Worm (Caenorhabditis elegans): ENCODE results near the gene T10D4.6.

DNA sequence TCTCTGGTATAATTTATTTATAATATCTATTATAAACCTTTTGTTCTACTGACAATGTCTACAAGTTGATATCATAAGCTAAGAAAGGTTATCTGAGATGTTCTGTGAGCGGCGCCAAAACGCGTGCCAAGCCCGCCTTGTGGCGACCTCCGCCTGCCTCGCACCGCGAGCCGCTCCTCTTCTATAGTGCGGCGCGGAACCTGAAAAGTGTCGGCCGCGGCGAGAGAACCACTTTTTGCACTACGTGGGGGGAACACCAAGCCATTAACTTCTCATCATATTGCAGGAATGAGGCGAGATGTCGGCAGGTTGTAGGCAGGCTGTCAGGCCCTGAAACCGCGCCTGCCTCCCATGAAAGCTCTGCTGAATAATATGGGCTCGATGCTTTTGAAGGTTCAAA, 5.8 kb upstream of the T10D4.6 start:
- TF ChIP-seq R02D3.7 (tag; optimal IDR thresholded peaks at IDR 0.05) (no peak), unc-62 (GFP tag; optimal IDR thresholded peaks at IDR 0.05) (no peak), nhr-25 (tag; optimal IDR thresholded peaks at IDR 0.05) (no peak), unc-39 (tag; optimal IDR thresholded peaks at IDR 0.05) (no peak), lsy-2 (tag; optimal IDR thresholded peaks at IDR 0.05) (no peak), snpc-4 (tag; optimal IDR thresholded peaks at IDR 0.05) (peak; percentile 45), aly-2 (tag; optimal IDR thresholded peaks at IDR 0.05) (no peak), Y55F3AM.14 (GFP tag; optimal IDR thresholded peaks at IDR 0.05) (no peak), lin-13 (GFP tag; optimal IDR thresholded peaks at IDR 0.05) (no peak), ZK546.5 (tag; optimal IDR thresholded peaks at IDR 0.05) (no peak), nhr-77 (tag; optimal IDR thresholded peaks at IDR 0.05) (no peak), ztf-1 (GFP tag; conservative IDR thresholded peaks at IDR 0.05) (no peak), lin-39 (tag; optimal IDR thresholded peaks at IDR 0.05) (no peak)
